Worm (Caenorhabditis elegans): ENCODE results near the gene R04F11.2.

ce11 chrV:12369437-12369836 is 51.3 kb downstream of the R04F11.2 start, which contains the start of gene gcy-13:
- TF ChIP-seq ceh-9 (tag; optimal IDR thresholded peaks at IDR 0.05) (no peak), nhr-11 (tag; optimal IDR thresholded peaks at IDR 0.05) (no peak), ceh-48 (tag; optimal IDR thresholded peaks at IDR 0.05) (no peak), fkh-10 (GFP tag; optimal IDR thresholded peaks at IDR 0.05) (no peak), nfya-1 (tag; optimal IDR thresholded peaks at IDR 0.05) (no peak), madf-2 (tag; optimal IDR thresholded peaks at IDR 0.05) (no peak)
